Worm (Caenorhabditis elegans): Measurements from ENCODE around the gene B0507.4.

DNA sequence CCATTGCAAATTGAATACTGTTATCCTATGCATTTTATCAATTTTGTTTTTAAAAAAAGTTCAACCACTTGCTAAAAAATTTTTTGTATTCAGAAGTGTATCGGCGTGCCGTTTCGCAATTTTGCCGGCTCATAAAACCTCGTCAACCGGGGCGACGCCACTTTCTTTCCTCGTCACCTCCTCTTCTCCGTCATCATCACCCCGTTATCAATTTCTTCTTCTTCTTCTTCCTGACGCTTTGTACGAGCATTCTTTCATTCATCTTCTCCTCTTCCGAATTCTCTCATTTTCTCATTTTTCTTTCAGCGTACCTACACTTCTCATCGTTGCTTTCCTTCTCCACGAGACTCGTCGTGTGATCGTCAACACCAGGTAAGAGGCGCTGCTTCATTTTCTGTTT is 31.5 kb downstream of the B0507.4 start, which contains the start of gene sup-37:
- TF ChIP-seq flt-1 (GFP tag; IDR thresholded peaks at IDR 0.05): no peak
- TF ChIP-seq ama-1 (optimal IDR thresholded peaks at IDR 0.05): no peak
- no peak for TF ChIP-seq pes-1 (GFP tag; IDR thresholded peaks at IDR 0.05)
- TF ChIP-seq tbx-11 (GFP tag; IDR thresholded peaks at IDR 0.05): no peak
- no peak for TF ChIP-seq ets-7 (tag; optimal IDR thresholded peaks at IDR 0.05)
- TF ChIP-seq ceh-36 (tag; optimal IDR thresholded peaks at IDR 0.05): no peak
- TF ChIP-seq F13C5.2 (tag; optimal IDR thresholded peaks at IDR 0.05): no peak
- TF ChIP-seq tbx-37 (GFP tag; conservative IDR thresholded peaks at IDR 0.05): no peak
- TF ChIP-seq hmbx-1 (tag; optimal IDR thresholded peaks at IDR 0.05): no peak
- no peak for TF ChIP-seq sea-1 (GFP tag; conservative IDR thresholded peaks at IDR 0.05)
- TF ChIP-seq B0310.2 (tag; optimal IDR thresholded peaks at IDR 0.05): no peak
- no peak for TF ChIP-seq scrt-1 (GFP tag; IDR thresholded peaks at IDR 0.05)
- TF ChIP-seq hmg-4 (GFP tag; optimal IDR thresholded peaks at IDR 0.05): no peak
- TF ChIP-seq ceh-13 (GFP tag; optimal IDR thresholded peaks at IDR 0.05): no peak
